Fruit fly (Drosophila melanogaster): ENCODE measurements around the gene cype.

Gene cype

dm6 chr2L:5294392-5295244 lies 32.4 kb upstream of the cype start (continued):
- TF ChIP-seq Hr39 (GFP tag; optimal IDR thresholded peaks at IDR 0.05) (no peak), vri (GFP tag; optimal IDR thresholded peaks at IDR 0.05) (no peak), acj6 (GFP tag; optimal IDR thresholded peaks at IDR 0.05) (no peak), Eip75B (GFP tag; optimal IDR thresholded peaks at IDR 0.05) (peak; percentile 76), CG6163 (GFP tag; IDR thresholded peaks at IDR 0.05) (peak; percentile 31; the same call in 1 of the 3 replicates), CG11902 (GFP tag; optimal IDR thresholded peaks at IDR 0.05) (no peak), CG6276 (GFP tag; optimal IDR thresholded peaks at IDR 0.05) (no peak), CG6854 (GFP tag; optimal IDR thresholded peaks at IDR 0.05) (peak; percentile 55), achi (GFP tag; optimal IDR thresholded peaks at IDR 0.05) (peak; percentile 17), Sox15 (GFP tag; optimal IDR thresholded peaks at IDR 0.05) (no peak), CG31627 (GFP tag; optimal IDR thresholded peaks at IDR 0.05) (no peak), Hr38 (GFP tag; optimal IDR thresholded peaks at IDR 0.05) (no peak), Eip78C (GFP tag) (peak; percentile 81), Sox14 (GFP tag; optimal IDR thresholded peaks at IDR 0.05) (peak; percentile 99), eg (GFP tag; IDR thresholded peaks at IDR 0.05) (peak; percentile 5; the same call in 1 of the 3 replicates), CG1621 (tag; optimal IDR thresholded peaks at IDR 0.05) (no peak), CG8632 (GFP tag; optimal IDR thresholded peaks at IDR 0.05) (no peak), Met (GFP tag; optimal IDR thresholded peaks at IDR 0.05) (peak; percentile 10), fd59A (GFP tag; optimal IDR thresholded peaks at IDR 0.05) (no peak), Blimp-1 (GFP tag; optimal IDR thresholded peaks at IDR 0.05) (peak; percentile 96)

- TF ChIP-seq Ets21C (GFP tag; optimal IDR thresholded peaks at IDR 0.05), result no peak
- peak; percentile 32 for TF ChIP-seq topi (GFP tag; optimal IDR thresholded peaks at IDR 0.05)
- TF ChIP-seq Eip75B (GFP tag; optimal IDR thresholded peaks at IDR 0.05), result peak; percentile 37
- TF ChIP-seq CG8632 (GFP tag; optimal IDR thresholded peaks at IDR 0.05), result no peak
- peak; percentile 16 for TF ChIP-seq Eip93F (GFP tag; optimal IDR thresholded peaks at IDR 0.05)
- no peak for TF ChIP-seq cyc (GFP tag; optimal IDR thresholded peaks at IDR 0.05)
- TF ChIP-seq dsx (GFP tag; optimal IDR thresholded peaks at IDR 0.05; ENCODE audit: poor library complexity, severe bottlenecking), result no peak
- TF ChIP-seq Lpt (GFP tag; optimal IDR thresholded peaks at IDR 0.05), result no peak
- TF ChIP-seq eg (GFP tag; IDR thresholded peaks at IDR 0.05), result no peak
- TF ChIP-seq Ets96B (tag; optimal IDR thresholded peaks at IDR 0.05), result no peak
- TF ChIP-seq CG1621 (tag; optimal IDR thresholded peaks at IDR 0.05), result no peak
- TF ChIP-seq svp (GFP tag), result peak; percentile 74
- TF ChIP-seq CG15336 (GFP tag; IDR thresholded peaks at IDR 0.05), result no peak
- TF ChIP-seq CG9139 (GFP tag; optimal IDR thresholded peaks at IDR 0.05), result peak; percentile 50
- TF ChIP-seq Hr38 (GFP tag; optimal IDR thresholded peaks at IDR 0.05), result no peak
- TF ChIP-seq CG8319 (GFP tag; optimal IDR thresholded peaks at IDR 0.05), result no peak
- no peak for TF ChIP-seq pdm3 (GFP tag; optimal IDR thresholded peaks at IDR 0.05)
- TF ChIP-seq Eip78C (GFP tag), result peak; percentile 19
- no peak for TF ChIP-seq fd85E (GFP tag; optimal IDR thresholded peaks at IDR 0.05)
- TF ChIP-seq CG32006 (GFP tag; optimal IDR thresholded peaks at IDR 0.05), result no peak
- peak; percentile 13 for TF ChIP-seq CG7368 (GFP tag; optimal IDR thresholded peaks at IDR 0.05)
- no peak for TF ChIP-seq Smox (GFP tag; optimal IDR thresholded peaks at IDR 0.05)
- no peak for TF ChIP-seq CG11294 (GFP tag; IDR thresholded peaks at IDR 0.05)
- peak; percentile 31 for TF ChIP-seq fkh (GFP tag; optimal IDR thresholded peaks at IDR 0.05)
- no peak for TF ChIP-seq CG6792 (GFP tag; optimal IDR thresholded peaks at IDR 0.05)
- no peak for TF ChIP-seq achi (GFP tag; optimal IDR thresholded peaks at IDR 0.05)
- no peak for TF ChIP-seq net (GFP tag; optimal IDR thresholded peaks at IDR 0.05)
- TF ChIP-seq CG16779 (tag; optimal IDR thresholded peaks at IDR 0.05), result no peak
- no peak for TF ChIP-seq spab (GFP tag; optimal IDR thresholded peaks at IDR 0.05)
Measured at dm6 chr2L:5295245-5295572, 31.8 kb upstream of the cype start.
